Worm (Caenorhabditis elegans): Measurements from ENCODE around the gene T20D4.15.

DNA sequence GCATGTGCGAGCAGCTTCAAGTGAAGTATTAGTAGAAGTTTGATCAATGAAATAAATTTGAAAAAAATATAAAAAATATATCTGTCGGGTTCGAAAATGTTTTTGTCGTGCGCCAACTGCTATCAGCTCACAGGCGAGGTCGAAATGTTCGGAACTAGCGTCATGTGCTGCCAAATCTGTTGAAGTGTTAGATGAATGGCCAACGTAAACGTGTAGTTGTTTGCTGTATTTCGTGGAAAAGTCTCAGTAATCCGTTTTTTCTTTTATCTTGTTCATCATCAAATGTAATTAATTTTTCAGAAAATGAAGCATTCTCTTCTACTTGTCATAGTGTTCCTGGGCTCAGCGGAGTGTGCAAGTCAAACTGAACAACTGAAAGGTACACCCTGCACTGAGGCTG is 44.7 kb downstream of the T20D4.15 start, which contains the start of gene C17B7.15:
- TF ChIP-seq F13H6.1 (tag; optimal IDR thresholded peaks at IDR 0.05) (no peak), ceh-9 (tag; optimal IDR thresholded peaks at IDR 0.05) (no peak), unc-55 (GFP tag; optimal IDR thresholded peaks at IDR 0.05) (no peak), pha-2 (tag; optimal IDR thresholded peaks at IDR 0.05) (no peak), nhr-11 (tag; optimal IDR thresholded peaks at IDR 0.05) (no peak), ceh-22 (tag; optimal IDR thresholded peaks at IDR 0.05) (no peak)
